Fruit fly (Drosophila melanogaster) whole organism, adult: ENCODE measurements around the gene Rbm13.
A peak's percentile ranks its signal among the peaks of the same experiment; 100 is the strongest.

ENCODE experiments used
- CG11617 ChIP-seq: fragments of 200-800 bp; sonication (Bioruptor generic); optimal IDR thresholded peaks from 2 replicates; lab custom pipeline; 2017; ENCODE audit warnings: mild to moderate bottlenecking, missing biosample characterization, missing genetic modification reagents, missing genetic modification characterization
- CG12768 ChIP-seq: fragments of 200-800 bp; sonication (Bioruptor generic); optimal IDR thresholded peaks from 2 replicates; lab custom pipeline; 2017; ENCODE audit warnings: missing biosample characterization, missing genetic modification characterization, mild to moderate bottlenecking, moderate library complexity, missing genetic modification reagents
- CG7045 ChIP-seq: fragments of 200-800 bp; sonication (Bioruptor generic); optimal IDR thresholded peaks from 2 replicates; lab custom pipeline; 2017; ENCODE audit warnings: missing biosample characterization, mild to moderate bottlenecking, missing genetic modification characterization
- Clk ChIP-seq: fragments of 200-800 bp; sonication (Bioruptor generic); optimal IDR thresholded peaks from 2 replicates; lab custom pipeline; 2017; ENCODE audit warnings: missing biosample characterization, missing genetic modification characterization
- Hr96 ChIP-seq: fragments of 200-800 bp; sonication (Bioruptor generic); optimal IDR thresholded peaks from 2 replicates; lab custom pipeline; 2016; ENCODE audit warnings: missing biosample characterization, missing genetic modification characterization
- kay ChIP-seq: fragments of 200-800 bp; sonication (Bioruptor generic); peaks from one replicate; lab custom pipeline; 2016; ENCODE audit warnings: missing biosample characterization, missing genetic modification characterization, borderline replicate concordance
- pad ChIP-seq: fragments of 200-800 bp; sonication (Bioruptor generic); optimal IDR thresholded peaks from 3 replicates; lab custom pipeline; 2017; ENCODE audit warnings: missing biosample characterization, missing genetic modification characterization, mild to moderate bottlenecking, moderate library complexity, missing genetic modification reagents
- tj ChIP-seq: fragments of 200-800 bp; sonication (Bioruptor generic); optimal IDR thresholded peaks from 3 replicates; lab custom pipeline; 2017; ENCODE audit warnings: missing biosample characterization, mild to moderate bottlenecking, missing genetic modification characterization, moderate library complexity
- toe ChIP-seq: fragments of 200-800 bp; sonication (Bioruptor generic); optimal IDR thresholded peaks from 2 replicates; lab custom pipeline; 2016; ENCODE audit warnings: missing biosample characterization, missing genetic modification characterization

dm6 chrX:8905545-8906455 is 4.3 kb downstream of the Rbm13 start:
- no peak for TF ChIP-seq CG12768
- TF ChIP-seq tj, result peak; percentile 64
- no peak for TF ChIP-seq toe (GFP tag; lab: Kevin White, UChicago)
- no peak for TF ChIP-seq kay (GFP tag; lab: Kevin White, UChicago)
- no peak for TF ChIP-seq CG7045 (GFP tag; lab: Kevin White, UChicago)
- TF ChIP-seq Hr96, result no peak
- TF ChIP-seq pad, result no peak
- TF ChIP-seq CG11617, result peak; percentile 6
- no peak for TF ChIP-seq Clk (GFP tag; lab: Kevin White, UChicago)
